Fruit fly (Drosophila melanogaster) whole organism: Measurements from ENCODE around the gene CG42458.

Source experiments
- CG8478 ChIP-seq: fragments of >200 bp; optimal IDR thresholded peaks from 2 replicates; lab custom pipeline; 2018; ENCODE audit warnings: inconsistent platforms
- Dll ChIP-seq: fragments of >200 bp; optimal IDR thresholded peaks from 2 replicates; lab custom pipeline; 2017
- EcR ChIP-seq, 2 experiments: fragments of >200 bp; optimal IDR thresholded peaks; 2 replicates each; lab custom pipeline; 2017; ENCODE audit warnings: missing biosample characterization in 2 of 2, missing genetic modification characterization in 2 of 2, missing genetic modification reagents in 2 of 2
- pan ChIP-seq: fragments of >200 bp; optimal IDR thresholded peaks from 2 replicates; lab custom pipeline; 2017
- psq ChIP-seq: fragments of >200 bp; optimal IDR thresholded peaks from 2 replicates; lab custom pipeline; 2017
- usp ChIP-seq: fragments of >200 bp; optimal IDR thresholded peaks from 2 replicates; lab custom pipeline; 2017; ENCODE audit warnings: missing biosample characterization, missing genetic modification characterization, mixed read lengths

Gene CG42458

dm6 chr3L:7404081-7404480 lies 19.5 kb upstream of the CG42458 start, which contains the start of gene CG8560:
Gene CG8560, minus strand, starts transcription at chr3L:7404181.
- TF ChIP-seq Dll (lab: Kevin White, UChicago) (no peak), EcR (GFP tag; optimal IDR thresholded peaks at IDR 0.05; lab: Kevin White, UChicago) (no peak), pan (lab: Kevin White, UChicago) (no peak), usp (GFP tag; lab: Kevin White, UChicago) (no peak), psq (lab: Kevin White, UChicago) (no peak), CG8478 (lab: Kevin White, UChicago) (no peak)

- no peak for TF ChIP-seq EcR (GFP tag; optimal IDR thresholded peaks at IDR 0.05; lab: Kevin White, UChicago)
- TF ChIP-seq Dll (lab: Kevin White, UChicago): no peak
- no peak for TF ChIP-seq psq (lab: Kevin White, UChicago)
- TF ChIP-seq pan (lab: Kevin White, UChicago): no peak
- no peak for TF ChIP-seq usp (GFP tag; lab: Kevin White, UChicago)
- no peak for TF ChIP-seq CG8478 (lab: Kevin White, UChicago)
These were observed 1.0 kb upstream of the CG42458 start for dm6 chr3L:7422578-7422977.

- TF ChIP-seq Dll (lab: Kevin White, UChicago) (no peak), psq (lab: Kevin White, UChicago) (no peak), pan (lab: Kevin White, UChicago) (no peak), EcR (GFP tag; optimal IDR thresholded peaks at IDR 0.05; lab: Kevin White, UChicago) (no peak), usp (GFP tag; lab: Kevin White, UChicago) (no peak), CG8478 (lab: Kevin White, UChicago) (no peak)
These were observed 8.6 kb downstream of the CG42458 start for dm6 chr3L:7432265-7432664.

- TF ChIP-seq EcR (GFP tag; optimal IDR thresholded peaks at IDR 0.05; lab: Kevin White, UChicago) (no peak), CG8478 (lab: Kevin White, UChicago) (no peak), usp (GFP tag; lab: Kevin White, UChicago) (no peak), pan (lab: Kevin White, UChicago) (no peak), Dll (lab: Kevin White, UChicago) (no peak), psq (lab: Kevin White, UChicago) (no peak)
These were observed 9.2 kb downstream of the CG42458 start for dm6 chr3L:7432811-7433324.

dm6 chr3L:7433325-7433827 lies 9.7 kb downstream of the CG42458 start:
- TF ChIP-seq pan (lab: Kevin White, UChicago) (no peak), psq (lab: Kevin White, UChicago) (no peak), Dll (lab: Kevin White, UChicago) (no peak), EcR (GFP tag; optimal IDR thresholded peaks at IDR 0.05; lab: Kevin White, UChicago) (no peak), usp (GFP tag; lab: Kevin White, UChicago) (no peak), CG8478 (lab: Kevin White, UChicago) (no peak)

- TF ChIP-seq psq (lab: Kevin White, UChicago) (no peak), pan (lab: Kevin White, UChicago) (no peak), EcR (GFP tag; optimal IDR thresholded peaks at IDR 0.05; lab: Kevin White, UChicago) (no peak), CG8478 (lab: Kevin White, UChicago) (no peak), usp (GFP tag; lab: Kevin White, UChicago) (no peak), Dll (lab: Kevin White, UChicago) (no peak)
These were observed 10.6 kb downstream of the CG42458 start for dm6 chr3L:7434198-7434597.

dm6 chr3L:7434715-7435653 lies 11.4 kb downstream of the CG42458 start, which contains the start of gene Rac2:
Gene Rac2, minus strand, starts transcription at chr3L:7435190.
- no peak for TF ChIP-seq usp (GFP tag; lab: Kevin White, UChicago)
- TF ChIP-seq Dll (lab: Kevin White, UChicago): peak; percentile 96
- TF ChIP-seq CG8478 (lab: Kevin White, UChicago): peak; percentile 66

- TF ChIP-seq psq (lab: Kevin White, UChicago) (no peak), CG8478 (lab: Kevin White, UChicago) (no peak), Dll (lab: Kevin White, UChicago) (no peak), usp (GFP tag; lab: Kevin White, UChicago) (no peak), EcR (GFP tag; optimal IDR thresholded peaks at IDR 0.05; lab: Kevin White, UChicago) (no peak), pan (lab: Kevin White, UChicago) (no peak)
These were observed 13.7 kb downstream of the CG42458 start, which contains the start of gene CG14835 for dm6 chr3L:7437366-7437765. Gene CG14835, minus strand, starts transcription at chr3L:7437466.

- TF ChIP-seq usp (GFP tag; lab: Kevin White, UChicago) (no peak), EcR (GFP tag; optimal IDR thresholded peaks at IDR 0.05; lab: Kevin White, UChicago) (no peak), Dll (lab: Kevin White, UChicago) (no peak), psq (lab: Kevin White, UChicago) (no peak), pan (lab: Kevin White, UChicago) (no peak), CG8478 (lab: Kevin White, UChicago) (no peak)
These were observed 15.7 kb downstream of the CG42458 start, which contains the start of gene sphinx1 for dm6 chr3L:7439305-7439704. Gene sphinx1, minus strand, starts transcription at chr3L:7439405.

- no peak for TF ChIP-seq pan (lab: Kevin White, UChicago)
- TF ChIP-seq usp (GFP tag; lab: Kevin White, UChicago): no peak
- no peak for TF ChIP-seq Dll (lab: Kevin White, UChicago)
- TF ChIP-seq psq (lab: Kevin White, UChicago): no peak
- TF ChIP-seq CG8478 (lab: Kevin White, UChicago): no peak
- TF ChIP-seq EcR (GFP tag; optimal IDR thresholded peaks at IDR 0.05; lab: Kevin White, UChicago): no peak
These were observed 17.0 kb downstream of the CG42458 start, which contains the start of gene sphinx2 for dm6 chr3L:7440633-7441032. Gene sphinx2, minus strand, starts transcription at chr3L:7440733.
